Worm (Caenorhabditis elegans) whole organism, L4 larva: ENCODE data around the gene ape-1.

Experiments used
- F37D6.2 ChIP-seq: sonication (generic microtip); optimal IDR thresholded peaks from 2 replicates; lab custom pipeline; 2016; ENCODE audit warnings: mild to moderate bottlenecking, missing genetic modification characterization, missing compliant biosample characterization
- T20F7.1 ChIP-seq: fragments of 200-800 bp; sonication (Bioruptor generic); optimal IDR thresholded peaks from 2 replicates; lab custom pipeline; 2018; ENCODE audit warnings: mild to moderate bottlenecking, missing genetic modification characterization, missing compliant biosample characterization
- aha-1 ChIP-seq: fragments of 150-350 bp; peaks from one replicate; lab custom pipeline; 2014; ENCODE audit warnings: missing biosample characterization, missing genetic modification characterization
- ceh-82 ChIP-seq: sonication (generic microtip); optimal IDR thresholded peaks from 2 replicates; lab custom pipeline; 2017; ENCODE audit warnings: missing biosample characterization, missing genetic modification characterization
- dpl-1 ChIP-seq: fragments of 150-350 bp; optimal IDR thresholded peaks from 2 replicates; lab custom pipeline; 2014; ENCODE audit warnings: missing biosample characterization, missing genetic modification reagents, missing genetic modification characterization
- fkh-10 ChIP-seq: fragments of 150-350 bp; optimal IDR thresholded peaks from 2 replicates; lab custom pipeline; 2014; ENCODE audit warnings: missing biosample characterization, missing genetic modification reagents, missing genetic modification characterization
- lin-38 ChIP-seq: fragments of 200-800 bp; sonication (Bioruptor generic); IDR thresholded peaks from 2 replicates; pipeline ENCODE4 v1.3.6; 2022; ENCODE audit warnings: missing genetic modification reagents, missing genetic modification characterization, missing compliant biosample characterization
- lir-3 ChIP-seq: sonication (generic microtip); optimal IDR thresholded peaks from 2 replicates; lab custom pipeline; 2016; ENCODE audit warnings: mild to moderate bottlenecking, missing genetic modification characterization, missing compliant biosample characterization
- madf-9 ChIP-seq: fragments of 200-800 bp; sonication (Bioruptor generic); conservative IDR thresholded peaks from 2 replicates; pipeline ENCODE4 v1.3.6; 2022; ENCODE audit warnings: missing genetic modification reagents, missing genetic modification characterization, missing compliant biosample characterization
- nhr-28 ChIP-seq: fragments of 150-350 bp; optimal IDR thresholded peaks from 2 replicates; lab custom pipeline; 2014; ENCODE audit warnings: missing biosample characterization, missing genetic modification characterization
- nhr-42 ChIP-seq: fragments of 200-800 bp; sonication (Bioruptor generic); IDR thresholded peaks from 2 replicates; pipeline ENCODE4 v1.3.6; 2022; ENCODE audit warnings: missing genetic modification characterization, missing compliant biosample characterization
- nhr-6 ChIP-seq: fragments of 150-350 bp; optimal IDR thresholded peaks from 2 replicates; lab custom pipeline; 2014; ENCODE audit warnings: missing biosample characterization, missing genetic modification characterization
- pha-4 ChIP-seq, 2 experiments: fragments of 150-350 bp in 1 of 2; fragments of 200-800 bp in 1 of 2; sonication (Bioruptor generic) in 1 of 2; IDR thresholded peaks in 1 of 2; optimal IDR thresholded peaks in 1 of 2; 2 replicates each; pipeline versions ENCODE4 v1.3.6 to Lab custom; 2014 to 2022; ENCODE audit warnings: missing genetic modification characterization in 2 of 2, missing genetic modification reagents in 2 of 2, missing biosample characterization in 1 of 2, missing compliant biosample characterization in 1 of 2
- php-3 ChIP-seq: fragments of 200-800 bp; sonication (Bioruptor generic); IDR thresholded peaks from 2 replicates; pipeline ENCODE4 v1.3.6; 2022; ENCODE audit warnings: missing genetic modification reagents, missing genetic modification characterization, missing compliant biosample characterization
- rbr-2 ChIP-seq: sonication (generic microtip); optimal IDR thresholded peaks from 2 replicates; lab custom pipeline; 2016; ENCODE audit warnings: missing genotype, missing genetic modification characterization, missing compliant biosample characterization
- unc-62 ChIP-seq, 3 experiments: fragments of 150-350 bp in 1 of 3; sonication (generic microtip); optimal IDR thresholded peaks in 2 of 3; peaks in 1 of 3; 1 replicate in 1 of 3; 2 replicates in 2 of 3; lab custom pipeline; 2014 to 2017; ENCODE audit warnings: missing biosample characterization in 3 of 3, missing genetic modification characterization in 3 of 3, missing genetic modification reagents in 3 of 3, missing genotype in 1 of 3
- zfp-2 ChIP-seq: sonication (generic microtip); optimal IDR thresholded peaks from 2 replicates; lab custom pipeline; 2016; ENCODE audit warnings: mild to moderate bottlenecking, missing genetic modification characterization, missing compliant biosample characterization

The ape-1 gene

DNA sequence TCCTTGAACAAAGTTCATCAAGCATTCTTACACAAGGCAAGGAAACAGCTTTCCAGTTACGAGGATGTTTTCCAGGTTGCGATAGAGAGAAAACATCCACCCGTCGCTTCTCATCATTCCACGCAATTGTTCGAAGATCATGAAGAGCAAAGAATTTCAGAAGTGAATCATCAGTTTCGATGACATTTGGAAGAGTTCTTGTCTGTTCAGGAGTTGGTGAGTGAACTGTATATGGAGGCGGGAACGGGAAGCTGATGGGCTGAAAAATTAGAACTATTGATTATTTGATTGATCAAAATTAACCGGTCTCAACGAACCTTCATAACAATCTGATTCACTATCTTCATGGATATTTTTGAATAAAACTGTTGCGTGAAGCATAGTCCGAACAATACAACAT lies 56.3 kb downstream of the ape-1 start:
- TF ChIP-seq zfp-2 (tag; lab: Kevin White, UChicago) (no peak), php-3 (GFP tag; lab: Robert Waterston, UW) (no peak), unc-62 (GFP tag; optimal IDR thresholded peaks at IDR 0.05 in 1 of 2; lab: Kevin White, UChicago) (peak in 1 of 2 experiments; percentile 32), unc-62 (tag; optimal IDR thresholded peaks at IDR 0.05; lab: Kevin White, UChicago) (no peak), aha-1 (tag; lab: Kevin White, UChicago) (peak; percentile 91), nhr-42 (GFP tag; lab: Robert Waterston, UW) (no peak), madf-9 (GFP tag; lab: Robert Waterston, UW) (no peak), lir-3 (tag; lab: Kevin White, UChicago) (no peak)

DNA sequence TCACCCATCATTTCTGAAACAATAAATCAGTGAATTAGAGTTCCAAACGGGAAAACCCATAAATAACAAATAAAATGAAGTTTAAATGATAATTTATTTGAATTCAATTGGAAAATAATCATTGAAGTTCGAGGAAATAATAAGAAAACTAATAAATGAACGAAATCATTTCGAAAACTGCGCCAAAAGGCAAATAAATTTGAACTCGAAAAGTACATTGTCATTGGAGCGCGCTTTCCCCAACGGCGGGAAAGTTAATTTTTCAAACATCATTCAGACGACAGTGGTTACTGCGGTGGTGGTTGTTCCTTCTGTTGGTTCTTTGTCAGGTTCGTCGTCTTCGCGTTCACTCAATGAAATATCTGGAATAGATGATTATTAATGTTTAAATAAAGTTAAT lies 57.7 kb downstream of the ape-1 start, which contains the start of gene npp-22:
Gene npp-22 (minus strand): TSS at position 13 of the 400 bp plus-strand sequence.
- TF ChIP-seq ceh-82 (tag; lab: Kevin White, UChicago) (no peak), fkh-10 (GFP tag; lab: Kevin White, UChicago) (no peak), rbr-2 (tag; lab: Kevin White, UChicago) (peak; percentile 36), T20F7.1 (GFP tag; lab: Kevin White, UChicago) (peak; percentile 41), pha-4 (GFP tag; IDR thresholded peaks at IDR 0.05; lab: Robert Waterston, UW) (no peak), pha-4 (tag; optimal IDR thresholded peaks at IDR 0.05; lab: Kevin White, UChicago) (peak; percentile 67), nhr-28 (tag; lab: Kevin White, UChicago) (peak; percentile 19), F37D6.2 (tag; lab: Kevin White, UChicago) (no peak), dpl-1 (GFP tag; lab: Kevin White, UChicago) (peak; percentile 94), lin-38 (GFP tag; lab: Robert Waterston, UW) (peak; percentile 91), nhr-6 (tag; lab: Kevin White, UChicago) (peak; percentile 34)
- TF ChIP-seq, all 104 proteins: peak for 7
